Worm (Caenorhabditis elegans): ENCODE data around the gene tsen-2.

tsen-2 gene

ce11 chrIII:11869231-11869912 lies 28.7 kb downstream of the tsen-2 start, which contains the start of gene taf-12 (continued):
- TF ChIP-seq tlf-1 (GFP tag; optimal IDR thresholded peaks at IDR 0.05): peak; percentile 71
- no peak for TF ChIP-seq Y67H2A.10 (GFP tag; conservative IDR thresholded peaks at IDR 0.05)
- 0 out of 2 replicates have a peak, but pooled peaks have one; percentile 6 for TF ChIP-seq pbrm-1 (GFP tag; IDR thresholded peaks at IDR 0.05)
- TF ChIP-seq unc-62 (GFP tag; optimal IDR thresholded peaks at IDR 0.05): no peak
- TF ChIP-seq attf-5 (GFP tag; optimal IDR thresholded peaks at IDR 0.05): no peak

- TF ChIP-seq aptf-3 (GFP tag; IDR thresholded peaks at IDR 0.05) (no peak), nfyb-1 (GFP tag; IDR thresholded peaks at IDR 0.05) (peak; percentile 58; the same call in 1 of the 2 replicates), Y95B8A.8 (GFP tag; IDR thresholded peaks at IDR 0.05) (no peak), unc-62 (GFP tag; optimal IDR thresholded peaks at IDR 0.05) (no peak), cebp-2 (GFP tag; IDR thresholded peaks at IDR 0.05) (no peak)
Measured at ce11 chrIII:11866127-11866526, 31.9 kb downstream of the tsen-2 start.

ce11 chrIII:11862149-11862548 lies 35.9 kb downstream of the tsen-2 start, which contains the start of gene Y56A3A.2:
Y56A3A.2 (minus strand) TSS chrIII:11862249.
- no peak for TF ChIP-seq mes-4 (tag; optimal IDR thresholded peaks at IDR 0.05)
- no peak for TF ChIP-seq ztf-6 (GFP tag; IDR thresholded peaks at IDR 0.05)

ce11 chrIII:11861123-11861522 lies 36.9 kb downstream of the tsen-2 start:
- TF ChIP-seq nfyb-1 (GFP tag; IDR thresholded peaks at IDR 0.05) (peak; percentile 52), F33H1.4 (GFP tag; IDR thresholded peaks at IDR 0.05) (no peak)

- TF ChIP-seq F55B11.4 (tag; optimal IDR thresholded peaks at IDR 0.05; ENCODE audit: borderline replicate concordance, insufficient read depth): no peak
- no peak for TF ChIP-seq ama-1 (optimal IDR thresholded peaks at IDR 0.05)
- TF ChIP-seq ama-1 (GFP tag; optimal IDR thresholded peaks at IDR 0.05): no peak
- no peak for TF ChIP-seq ccch-3 (GFP tag; optimal IDR thresholded peaks at IDR 0.05)
- no peak for TF ChIP-seq madf-10 (tag; optimal IDR thresholded peaks at IDR 0.05)
- no peak for TF ChIP-seq atf-7 (tag; optimal IDR thresholded peaks at IDR 0.05)
- TF ChIP-seq mcd-1 (GFP tag; IDR thresholded peaks at IDR 0.05): no peak
- TF ChIP-seq hrde-1 (tag; optimal IDR thresholded peaks at IDR 0.05; ENCODE audit: borderline replicate concordance): no peak
- TF ChIP-seq hlh-12 (tag; optimal IDR thresholded peaks at IDR 0.05): no peak
- TF ChIP-seq ceh-79 (tag; optimal IDR thresholded peaks at IDR 0.05): no peak
- TF ChIP-seq B0035.1 (tag; optimal IDR thresholded peaks at IDR 0.05): no peak
- TF ChIP-seq B0261.1 (tag; optimal IDR thresholded peaks at IDR 0.05): no peak
- no peak for TF ChIP-seq pbrm-1 (GFP tag; IDR thresholded peaks at IDR 0.05)
- no peak for TF ChIP-seq dox-1 (GFP tag; IDR thresholded peaks at IDR 0.05)
- no peak for TF ChIP-seq rec-8 (tag; optimal IDR thresholded peaks at IDR 0.05)
- no peak for TF ChIP-seq pha-4 (tag; optimal IDR thresholded peaks at IDR 0.05)
Measured at ce11 chrIII:11856852-11857251, 41.2 kb downstream of the tsen-2 start.

ce11 chrIII:11853533-11853932 lies 44.5 kb downstream of the tsen-2 start:
- TF ChIP-seq snpc-1.1 (tag; optimal IDR thresholded peaks at IDR 0.05; ENCODE audit: insufficient read depth): no peak
- TF ChIP-seq cebp-2 (GFP tag; IDR thresholded peaks at IDR 0.05): no peak
- no peak for TF ChIP-seq F39B2.1 (GFP tag; IDR thresholded peaks at IDR 0.05)
- peak; percentile 60; the same call in 1 of the 2 replicates for TF ChIP-seq zfh-2 (GFP tag; conservative IDR thresholded peaks at IDR 0.05)
- no peak for TF ChIP-seq lin-35 (GFP tag; optimal IDR thresholded peaks at IDR 0.05)
- TF ChIP-seq F33H1.4 (GFP tag; IDR thresholded peaks at IDR 0.05): no peak
- no peak for TF ChIP-seq F37B4.10 (GFP tag; IDR thresholded peaks at IDR 0.05)

Data from whole organism, young adult.